Worm (Caenorhabditis elegans) whole organism, L3 larva: ENCODE data around the gene eak-7.

Experiments used
- ceh-28 ChIP-seq: fragments of 150-350 bp; optimal IDR thresholded peaks from 2 replicates; lab custom pipeline; 2014; ENCODE audit warnings: missing biosample characterization, missing genetic modification reagents, missing genetic modification characterization
- ceh-9 ChIP-seq: sonication (generic microtip); optimal IDR thresholded peaks from 2 replicates; lab custom pipeline; 2018; ENCODE audit warnings: missing biosample characterization, missing genetic modification characterization
- daf-12 ChIP-seq: fragments of 150-350 bp; optimal IDR thresholded peaks from 2 replicates; lab custom pipeline; 2014; ENCODE audit warnings: missing biosample characterization, missing genetic modification reagents, missing genetic modification characterization
- elt-2 ChIP-seq: sonication (generic microtip); optimal IDR thresholded peaks from 2 replicates; lab custom pipeline; 2016; ENCODE audit warnings: missing genetic modification reagents, mild to moderate bottlenecking, missing genetic modification characterization, missing compliant biosample characterization
- fkh-10 ChIP-seq: sonication (generic microtip); optimal IDR thresholded peaks from 2 replicates; lab custom pipeline; 2017; ENCODE audit warnings: missing biosample characterization, missing genetic modification reagents, missing genetic modification characterization
- nhr-12 ChIP-seq: fragments of 150-350 bp; optimal IDR thresholded peaks from 2 replicates; lab custom pipeline; 2014; ENCODE audit warnings: missing biosample characterization, missing genetic modification characterization
- skn-1 ChIP-seq: fragments of 150-350 bp; optimal IDR thresholded peaks from 2 replicates; lab custom pipeline; 2014; ENCODE audit warnings: missing biosample characterization, missing genetic modification characterization
- unc-39 ChIP-seq: sonication (generic microtip); optimal IDR thresholded peaks from 4 replicates; lab custom pipeline; 2017; ENCODE audit warnings: missing biosample characterization, missing genetic modification characterization
- ztf-11 ChIP-seq: fragments of 150-350 bp; optimal IDR thresholded peaks from 2 replicates; lab custom pipeline; 2014; ENCODE audit warnings: missing biosample characterization, missing genetic modification characterization

ce11 chrIV:12542011-12542410 lies 23.8 kb downstream of the eak-7 start, which contains the start of gene ham-1:
- TF ChIP-seq ceh-9 (tag; lab: Kevin White, UChicago) (no peak), skn-1 (tag; lab: Kevin White, UChicago) (no peak), elt-2 (tag; lab: Kevin White, UChicago) (no peak), ceh-28 (no peak), ztf-11 (tag; lab: Kevin White, UChicago) (no peak), fkh-10 (GFP tag; lab: Kevin White, UChicago) (no peak), unc-39 (tag; lab: Kevin White, UChicago) (no peak), daf-12 (tag; lab: Kevin White, UChicago) (no peak), nhr-12 (tag; lab: Kevin White, UChicago) (no peak)
